Fruit fly (Drosophila melanogaster) whole organism, embryonic: Measurements from ENCODE around the gene CG7556.

ENCODE experiments used
- B-H2 ChIP-seq: fragments of 200-800 bp; sonication (Bioruptor generic); optimal IDR thresholded peaks from 2 replicates; lab custom pipeline; 2018; ENCODE audit warnings: missing biosample characterization, mild to moderate bottlenecking, missing genetic modification characterization
- CG10366 ChIP-seq: fragments of 200-800 bp; sonication (Bioruptor generic); IDR thresholded peaks from 2 replicates; pipeline ENCODE4 v1.3.6; 2022; ENCODE audit warnings: missing biosample characterization, missing genetic modification characterization
- CG10565 ChIP-seq: fragments of 200-800 bp; sonication (Bioruptor generic); optimal IDR thresholded peaks from 3 replicates; lab custom pipeline; 2016; ENCODE audit warnings: missing biosample characterization, mild to moderate bottlenecking, missing genetic modification characterization
- CG11093 ChIP-seq: fragments of 200-800 bp; sonication (Bioruptor generic); IDR thresholded peaks from 3 replicates; pipeline ENCODE4 v1.3.6; 2022; ENCODE audit warnings: missing biosample characterization, missing genetic modification characterization
- CG11504 ChIP-seq: fragments of 200-800 bp; sonication (Bioruptor generic); optimal IDR thresholded peaks from 3 replicates; lab custom pipeline; 2019; ENCODE audit warnings: missing biosample characterization, mild to moderate bottlenecking, missing genetic modification characterization, moderate library complexity
- CG12299 ChIP-seq: fragments of 200-800 bp; sonication (Bioruptor generic); optimal IDR thresholded peaks from 2 replicates; lab custom pipeline; 2018; ENCODE audit warnings: missing biosample characterization, mild to moderate bottlenecking, missing genetic modification characterization
- CG14050 ChIP-seq: fragments of 200-800 bp; sonication (Bioruptor generic); IDR thresholded peaks from 3 replicates; pipeline ENCODE4 v1.3.6; 2022; ENCODE audit warnings: missing biosample characterization, missing genetic modification characterization
- CG17802 ChIP-seq: fragments of 200-800 bp; sonication (Bioruptor generic); optimal IDR thresholded peaks from 2 replicates; lab custom pipeline; 2018; ENCODE audit warnings: missing biosample characterization, mild to moderate bottlenecking, missing genetic modification characterization, moderate library complexity
- CG1792 ChIP-seq: fragments of 200-800 bp; sonication (Bioruptor generic); optimal IDR thresholded peaks from 2 replicates; lab custom pipeline; 2016; ENCODE audit warnings: missing biosample characterization, missing genetic modification characterization
- CG18764 ChIP-seq: fragments of 200-800 bp; sonication (Bioruptor generic); optimal IDR thresholded peaks from 3 replicates; lab custom pipeline; 2016; ENCODE audit warnings: missing biosample characterization, missing genetic modification characterization
- CG2120 ChIP-seq: fragments of 200-800 bp; sonication (Bioruptor generic); optimal IDR thresholded peaks from 3 replicates; lab custom pipeline; 2016; ENCODE audit warnings: missing biosample characterization, missing genetic modification characterization
- CG3163 ChIP-seq: fragments of 200-800 bp; sonication (Bioruptor generic); optimal IDR thresholded peaks from 3 replicates; lab custom pipeline; 2016; ENCODE audit warnings: missing biosample characterization, missing genetic modification characterization
- CG34376 ChIP-seq: fragments of 200-800 bp; sonication (Bioruptor generic); optimal IDR thresholded peaks from 2 replicates; lab custom pipeline; 2018; ENCODE audit warnings: missing biosample characterization, mild to moderate bottlenecking, missing genetic modification characterization
- CG4404 ChIP-seq: fragments of 200-800 bp; sonication (Bioruptor generic); IDR thresholded peaks from 2 replicates; pipeline ENCODE4 v1.3.6; 2022; ENCODE audit warnings: missing biosample characterization, missing genetic modification characterization
- CG5180 ChIP-seq: fragments of 200-800 bp; sonication (Bioruptor generic); optimal IDR thresholded peaks from 3 replicates; lab custom pipeline; 2017; ENCODE audit warnings: missing biosample characterization, missing genetic modification characterization, mild to moderate bottlenecking, moderate library complexity, missing genetic modification reagents
- CG6654 ChIP-seq: fragments of 200-800 bp; sonication (Bioruptor generic); optimal IDR thresholded peaks from 2 replicates; lab custom pipeline; 2017; ENCODE audit warnings: missing biosample characterization, mild to moderate bottlenecking, missing genetic modification characterization
- CG8359 ChIP-seq: fragments of 200-800 bp; sonication (Bioruptor generic); optimal IDR thresholded peaks from 2 replicates; lab custom pipeline; 2017; ENCODE audit warnings: missing biosample characterization, mild to moderate bottlenecking, missing genetic modification characterization, borderline replicate concordance
- CG9437 ChIP-seq: fragments of 200-800 bp; sonication (Bioruptor generic); optimal IDR thresholded peaks from 2 replicates; lab custom pipeline; 2018; ENCODE audit warnings: missing biosample characterization, mild to moderate bottlenecking, missing genetic modification characterization
- CG9609 ChIP-seq: fragments of 200-800 bp; sonication (Bioruptor generic); optimal IDR thresholded peaks from 3 replicates; lab custom pipeline; 2016; ENCODE audit warnings: missing biosample characterization, missing genetic modification characterization
- CG9817 ChIP-seq: fragments of 200-800 bp; sonication (Bioruptor generic); optimal IDR thresholded peaks from 2 replicates; lab custom pipeline; 2018; ENCODE audit warnings: missing biosample characterization, mild to moderate bottlenecking, missing genetic modification characterization, moderate library complexity
- CHES-1-like ChIP-seq: fragments of 200-800 bp; sonication (Bioruptor generic); optimal IDR thresholded peaks from 2 replicates; lab custom pipeline; 2016; ENCODE audit warnings: missing biosample characterization, missing genetic modification characterization
- Chrac-16 ChIP-seq: fragments of 200-800 bp; sonication (Bioruptor generic); optimal IDR thresholded peaks from 3 replicates; lab custom pipeline; 2016; ENCODE audit warnings: missing biosample characterization, missing genetic modification characterization
- HLH54F ChIP-seq: fragments of 200-800 bp; sonication (Bioruptor generic); optimal IDR thresholded peaks from 3 replicates; lab custom pipeline; 2016; ENCODE audit warnings: missing biosample characterization, missing genetic modification characterization
- Hmr ChIP-seq: fragments of 200-800 bp; sonication (Bioruptor generic); optimal IDR thresholded peaks from 3 replicates; lab custom pipeline; 2017; ENCODE audit warnings: mild to moderate bottlenecking, missing biosample characterization, missing genetic modification reagents, missing genetic modification characterization
- Hr51 ChIP-seq, 2 experiments: fragments of 200-800 bp; sonication (Bioruptor generic); optimal IDR thresholded peaks; 2 replicates in 1 of 2; 3 replicates in 1 of 2; lab custom pipeline; 2016 to 2018; ENCODE audit warnings: missing biosample characterization in 2 of 2, missing genetic modification characterization in 2 of 2, mild to moderate bottlenecking in 1 of 2, moderate library complexity in 1 of 2
- Lim3 ChIP-seq: fragments of 200-800 bp; sonication (Bioruptor generic); IDR thresholded peaks from 2 replicates; pipeline ENCODE4 v1.3.6; 2022; ENCODE audit warnings: missing biosample characterization, missing genetic modification characterization
- Oli ChIP-seq: fragments of 200-800 bp; sonication (Bioruptor generic); optimal IDR thresholded peaks from 2 replicates; lab custom pipeline; 2018; ENCODE audit warnings: missing biosample characterization, mild to moderate bottlenecking, missing genetic modification characterization, moderate library complexity
- Poxn ChIP-seq: fragments of 200-800 bp; sonication (Bioruptor generic); IDR thresholded peaks from 2 replicates; pipeline ENCODE4 v1.3.6; 2022; ENCODE audit warnings: missing biosample characterization, missing genetic modification characterization
- Side ChIP-seq: fragments of 200-800 bp; sonication (Bioruptor generic); optimal IDR thresholded peaks from 2 replicates; lab custom pipeline; 2016; ENCODE audit warnings: missing biosample characterization, missing genetic modification characterization
- Taf1 ChIP-seq: fragments of 200-800 bp; sonication (Bioruptor generic); IDR thresholded peaks from 2 replicates; pipeline ENCODE4 v1.3.6; 2022; ENCODE audit warnings: missing biosample characterization, missing genetic modification characterization
- Trl ChIP-seq, 3 experiments: fragments of >200 bp in 2 of 3; fragments of 200-800 bp in 1 of 3; sonication (Bioruptor generic) in 1 of 3; optimal IDR thresholded peaks; 2 replicates in 1 of 3; 3 replicates in 2 of 3; lab custom pipeline; 2016 to 2017; ENCODE audit warnings: missing biosample characterization in 1 of 3, missing genetic modification characterization in 1 of 3
- az2 ChIP-seq: fragments of 200-800 bp; sonication (Bioruptor generic); optimal IDR thresholded peaks from 3 replicates; lab custom pipeline; 2016; ENCODE audit warnings: missing biosample characterization, missing genetic modification characterization
- bcd ChIP-seq: fragments of 200-800 bp; sonication (Bioruptor generic); optimal IDR thresholded peaks from 2 replicates; lab custom pipeline; 2017; ENCODE audit warnings: missing biosample characterization, mild to moderate bottlenecking, missing genetic modification characterization
- br ChIP-seq: fragments of >200 bp; optimal IDR thresholded peaks from 2 replicates; lab custom pipeline; 2017
- btn ChIP-seq: fragments of 200-800 bp; sonication (Bioruptor generic); optimal IDR thresholded peaks from 2 replicates; lab custom pipeline; 2016; ENCODE audit warnings: missing biosample characterization, missing genetic modification characterization
- chif ChIP-seq, 2 experiments: fragments of 200-800 bp; sonication (Bioruptor generic); optimal IDR thresholded peaks; 3 replicates each; lab custom pipeline; 2016; ENCODE audit warnings: missing biosample characterization in 2 of 2, missing genetic modification characterization in 2 of 2
- danr ChIP-seq: fragments of 200-800 bp; sonication (Bioruptor generic); IDR thresholded peaks from 2 replicates; pipeline ENCODE4 v1.3.6; 2022; ENCODE audit warnings: missing biosample characterization, missing genetic modification characterization
- dmrt99B ChIP-seq: fragments of 200-800 bp; sonication (Bioruptor generic); optimal IDR thresholded peaks from 2 replicates; lab custom pipeline; 2018; ENCODE audit warnings: missing biosample characterization, mild to moderate bottlenecking, missing genetic modification characterization, moderate library complexity
- fru ChIP-seq: fragments of >200 bp; optimal IDR thresholded peaks from 2 replicates; lab custom pipeline; 2017
- gce ChIP-seq: fragments of 200-800 bp; sonication (Bioruptor generic); IDR thresholded peaks from 3 replicates; pipeline ENCODE4 v1.3.6; 2022; ENCODE audit warnings: missing biosample characterization, missing genetic modification characterization
- gsb-n ChIP-seq: fragments of 200-800 bp; sonication (Bioruptor generic); optimal IDR thresholded peaks from 3 replicates; lab custom pipeline; 2018; ENCODE audit warnings: missing biosample characterization, mild to moderate bottlenecking, missing genetic modification characterization
- jigr1 ChIP-seq: fragments of 200-800 bp; sonication (Bioruptor generic); IDR thresholded peaks from 3 replicates; pipeline ENCODE4 v1.3.6; 2022; ENCODE audit warnings: missing biosample characterization, missing genetic modification characterization
- jumu ChIP-seq: fragments of 200-800 bp; sonication (Bioruptor generic); optimal IDR thresholded peaks from 3 replicates; lab custom pipeline; 2016; ENCODE audit warnings: missing biosample characterization, missing genetic modification characterization
- ken ChIP-seq: fragments of 200-800 bp; sonication (Bioruptor generic); IDR thresholded peaks from 3 replicates; pipeline ENCODE4 v1.3.6; 2022; ENCODE audit warnings: missing biosample characterization, missing genetic modification characterization
- klu ChIP-seq: fragments of 200-800 bp; sonication (Bioruptor generic); IDR thresholded peaks from 2 replicates; pipeline ENCODE4 v1.3.6; 2022; ENCODE audit warnings: missing biosample characterization, missing genetic modification characterization
- kni ChIP-seq: fragments of 200-800 bp; sonication (Bioruptor generic); optimal IDR thresholded peaks from 3 replicates; lab custom pipeline; 2017; ENCODE audit warnings: mild to moderate bottlenecking, missing biosample characterization, missing genetic modification reagents, missing genetic modification characterization
- nau ChIP-seq: fragments of 200-800 bp; sonication (Bioruptor generic); optimal IDR thresholded peaks from 3 replicates; lab custom pipeline; 2017; ENCODE audit warnings: missing biosample characterization, mild to moderate bottlenecking, missing genetic modification characterization, missing genetic modification reagents
- trh ChIP-seq: fragments of 200-800 bp; sonication (Bioruptor generic); optimal IDR thresholded peaks from 2 replicates; lab custom pipeline; 2016; ENCODE audit warnings: missing biosample characterization, missing genetic modification characterization
- ttk ChIP-seq: fragments of 200-800 bp; sonication (Bioruptor generic); IDR thresholded peaks from 2 replicates; pipeline ENCODE4 v2.1.2; 2022; ENCODE audit warnings: missing biosample characterization, missing genetic modification characterization
- twi ChIP-seq: fragments of 200-800 bp; optimal IDR thresholded peaks from 2 replicates; lab custom pipeline; 2019; ENCODE audit warnings: missing biosample characterization, mild to moderate bottlenecking, missing genetic modification characterization, moderate library complexity
- zf30C ChIP-seq: fragments of 200-800 bp; sonication (Bioruptor generic); optimal IDR thresholded peaks from 3 replicates; lab custom pipeline; 2018; ENCODE audit warnings: missing biosample characterization, mild to moderate bottlenecking, missing genetic modification characterization
- zfh1 ChIP-seq: fragments of 200-800 bp; sonication (Bioruptor generic); IDR thresholded peaks from 3 replicates; pipeline ENCODE4 v1.3.6; 2022; ENCODE audit warnings: missing biosample characterization, missing genetic modification characterization

CG7556 gene

DNA sequence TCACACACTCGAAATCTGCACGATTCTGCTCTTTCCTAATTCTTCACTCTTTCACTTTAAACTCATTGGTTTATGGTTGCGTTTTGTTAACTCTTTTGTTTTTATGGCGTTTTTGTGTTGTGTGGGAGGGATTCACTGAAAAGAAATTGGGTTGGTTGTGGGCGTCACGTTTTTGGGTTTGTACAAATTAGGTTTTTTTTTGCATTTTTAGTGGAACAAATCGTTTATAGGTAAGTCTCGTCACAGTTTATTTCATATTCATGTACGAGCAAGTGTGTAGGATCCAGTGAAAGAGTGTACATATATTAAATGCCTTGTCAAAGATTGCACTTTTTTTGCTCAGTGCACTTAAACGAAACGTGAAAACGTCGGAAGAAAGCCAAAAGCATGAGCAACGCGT lies 14.9 kb downstream of the CG7556 start (continued):
- no peak for TF ChIP-seq CG10565 (GFP tag; lab: Kevin White, UChicago)
- TF ChIP-seq danr, result no peak
- TF ChIP-seq CG14050, result no peak
- TF ChIP-seq CG34376 (GFP tag; lab: Kevin White, UChicago), result no peak
- 0 out of 2 replicates have a peak, but pooled peaks have one; percentile 30 for TF ChIP-seq ttk
- TF ChIP-seq gce (GFP tag; lab: Robert Waterston, UW), result no peak
- 0 out of 3 replicates have a peak, but pooled peaks have one; percentile 19 for TF ChIP-seq CG11093
- no peak for TF ChIP-seq twi (tag; lab: Kevin White, UChicago)
- peak; percentile 0 for TF ChIP-seq az2 (GFP tag; lab: Kevin White, UChicago)
- TF ChIP-seq chif (GFP tag; optimal IDR thresholded peaks at IDR 0.05; lab: Kevin White, UChicago), result peak; percentile 30 to 37
- no peak for TF ChIP-seq Trl (optimal IDR thresholded peaks at IDR 0.05; lab: Kevin White, UChicago)
- peak; percentile 17 for TF ChIP-seq Trl (GFP tag; optimal IDR thresholded peaks at IDR 0.05; lab: Kevin White, UChicago)
- TF ChIP-seq CG1792 (GFP tag; lab: Kevin White, UChicago), result no peak
- TF ChIP-seq CG6654 (GFP tag; lab: Kevin White, UChicago), result no peak
- TF ChIP-seq kni, result no peak
- TF ChIP-seq ken, result 0 out of 3 replicates have a peak, but pooled peaks have one; percentile 30
- no peak for TF ChIP-seq klu (GFP tag; lab: Robert Waterston, UW)
- TF ChIP-seq CG12299 (tag; lab: Kevin White, UChicago), result no peak
- TF ChIP-seq Oli, result peak; percentile 23
- TF ChIP-seq br, result no peak
- no peak for TF ChIP-seq jigr1 (GFP tag; lab: Robert Waterston, UW)
- no peak for TF ChIP-seq Side (GFP tag; lab: Kevin White, UChicago)
- TF ChIP-seq fru (lab: Kevin White, UChicago), result no peak
- TF ChIP-seq HLH54F (GFP tag; lab: Kevin White, UChicago), result peak; percentile 10
- TF ChIP-seq CG8359 (GFP tag; lab: Kevin White, UChicago), result no peak
- peak; percentile 44 for TF ChIP-seq bcd (GFP tag; lab: Kevin White, UChicago)
- TF ChIP-seq CG5180 (GFP tag; lab: Kevin White, UChicago), result peak; percentile 13
- TF ChIP-seq Hr51 (GFP tag; optimal IDR thresholded peaks at IDR 0.05; lab: Kevin White, UChicago), result peak in 1 of 2 experiments; percentile 55
- no peak for TF ChIP-seq CG9437 (GFP tag; lab: Kevin White, UChicago)
- TF ChIP-seq Taf1, result no peak
- peak; percentile 7; the same call in 1 of the 2 replicates for TF ChIP-seq CG10366
- no peak for TF ChIP-seq zfh1 (GFP tag; lab: Robert Waterston, UW)
- TF ChIP-seq CG9609 (GFP tag; lab: Kevin White, UChicago), result peak; percentile 38
- peak; percentile 1 for TF ChIP-seq CG18764
- TF ChIP-seq nau, result no peak
- no peak for TF ChIP-seq CG4404 (GFP tag; lab: Robert Waterston, UW)
- TF ChIP-seq Poxn (GFP tag; lab: Robert Waterston, UW), result no peak
- TF ChIP-seq zf30C (GFP tag; lab: Kevin White, UChicago), result peak; percentile 2
- TF ChIP-seq CG3163, result peak; percentile 10
- no peak for TF ChIP-seq CG9817
- peak; percentile 50 for TF ChIP-seq Chrac-16
- no peak for TF ChIP-seq gsb-n (tag; lab: Kevin White, UChicago)
- no peak for TF ChIP-seq trh (GFP tag; lab: Kevin White, UChicago)
- TF ChIP-seq CG2120 (GFP tag; lab: Kevin White, UChicago), result peak; percentile 39
- TF ChIP-seq btn (GFP tag; lab: Kevin White, UChicago), result no peak
- no peak for TF ChIP-seq B-H2
- peak; percentile 2 for TF ChIP-seq Hmr (GFP tag; lab: Kevin White, UChicago)
- TF ChIP-seq dmrt99B (tag; lab: Kevin White, UChicago), result peak; percentile 48
- peak; percentile 60 for TF ChIP-seq CG11504 (tag; lab: Kevin White, UChicago)
- TF ChIP-seq CHES-1-like, result peak; percentile 6
- TF ChIP-seq Lim3 (GFP tag; lab: Robert Waterston, UW), result no peak
- no peak for TF ChIP-seq CG17802 (tag; lab: Kevin White, UChicago)
- peak; percentile 7 for TF ChIP-seq jumu
